Worm (Caenorhabditis elegans) whole organism, young adult: ENCODE data around the gene nhr-138.

ENCODE experiments used
- ama-1 ChIP-seq, 3 experiments: fragments of 150-350 bp in 1 of 3; sonication (generic microtip) in 2 of 3; optimal IDR thresholded peaks; 2 replicates each; lab custom pipeline; 2014 to 2018; ENCODE audit warnings: missing biosample characterization in 2 of 3, missing genetic modification characterization in 2 of 3, missing genetic modification reagents in 2 of 3
- efl-1 ChIP-seq: fragments of 150-350 bp; optimal IDR thresholded peaks from 2 replicates; lab custom pipeline; 2014; ENCODE audit warnings: missing biosample characterization, missing genetic modification reagents, missing genetic modification characterization
- lin-54 ChIP-seq: fragments of 200-800 bp; sonication (Bioruptor generic); optimal IDR thresholded peaks from 2 replicates; lab custom pipeline; 2018; ENCODE audit warnings: mild to moderate bottlenecking, missing genetic modification characterization, missing compliant biosample characterization
- ztf-18 ChIP-seq: sonication (generic microtip); optimal IDR thresholded peaks from 2 replicates; lab custom pipeline; 2016; ENCODE audit warnings: missing genotype, mild to moderate bottlenecking, missing genetic modification characterization, missing compliant biosample characterization

ce11 chrIV:9683433-9683832 is 41.6 kb upstream of the nhr-138 start, which contains the start of the genes htas-1 and ZK1251.3:
- TF ChIP-seq ztf-18 (tag; lab: Kevin White, UChicago): no peak
- no peak for TF ChIP-seq efl-1
- no peak for TF ChIP-seq lin-54 (GFP tag; lab: Kevin White, UChicago)
- TF ChIP-seq ama-1 (optimal IDR thresholded peaks at IDR 0.05; lab: Kevin White, UChicago): no peak
- TF ChIP-seq ama-1 (GFP tag; optimal IDR thresholded peaks at IDR 0.05; lab: Kevin White, UChicago): no peak
